Worm (Caenorhabditis elegans): ENCODE data around the gene exos-1.
A peak's percentile ranks its signal among the peaks of the same experiment; 100 is the strongest.

The exos-1 gene

DNA sequence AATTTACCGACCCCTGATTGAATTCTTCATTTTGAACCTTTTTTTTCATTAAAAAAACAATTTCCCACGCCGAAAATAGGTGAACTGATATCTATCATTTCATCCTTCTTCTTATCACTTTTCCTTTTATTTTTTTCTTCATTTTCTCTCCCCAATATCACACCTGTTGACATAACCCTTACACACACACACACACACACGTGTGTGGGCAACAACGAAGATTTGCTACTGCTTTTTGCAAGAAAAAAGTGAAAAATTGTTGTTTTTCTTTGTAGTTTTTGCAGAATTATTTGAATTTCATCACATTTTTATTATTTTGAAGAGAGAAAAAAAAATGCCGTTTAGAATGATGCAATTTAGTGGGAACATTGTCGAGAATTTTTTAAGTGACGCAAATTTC lies 31.8 kb downstream of the exos-1 start:
- TF ChIP-seq nhr-12 (tag; optimal IDR thresholded peaks at IDR 0.05) = no peak
- no peak for TF ChIP-seq lir-3 (tag; optimal IDR thresholded peaks at IDR 0.05; ENCODE audit: poor library complexity)
- no peak for TF ChIP-seq ceh-90 (tag; optimal IDR thresholded peaks at IDR 0.05)
- TF ChIP-seq efl-1 (optimal IDR thresholded peaks at IDR 0.05) = no peak
- TF ChIP-seq efl-1 (GFP tag; optimal IDR thresholded peaks at IDR 0.05 in 1 of 2) = peak in 1 of 2 experiments; percentile 86
- TF ChIP-seq dpl-1 (GFP tag; optimal IDR thresholded peaks at IDR 0.05) = no peak
- no peak for TF ChIP-seq alr-1 (tag; optimal IDR thresholded peaks at IDR 0.05; ENCODE audit: borderline replicate concordance)
- TF ChIP-seq grh-1 (GFP tag; IDR thresholded peaks at IDR 0.05) = no peak
- TF ChIP-seq irx-1 (tag; optimal IDR thresholded peaks at IDR 0.05) = no peak
- no peak for TF ChIP-seq sup-37 (GFP tag; optimal IDR thresholded peaks at IDR 0.05)
- no peak for TF ChIP-seq isw-1 (GFP tag; IDR thresholded peaks at IDR 0.05)
- TF ChIP-seq nhr-47 (tag; optimal IDR thresholded peaks at IDR 0.05) = no peak
- no peak for TF ChIP-seq C04F5.9 (tag; optimal IDR thresholded peaks at IDR 0.05)
- TF ChIP-seq vab-15 (tag; optimal IDR thresholded peaks at IDR 0.05) = no peak
- TF ChIP-seq lin-35 (GFP tag; optimal IDR thresholded peaks at IDR 0.05) = peak in 1 of 2 experiments; percentile 20
- TF ChIP-seq hpl-2 (GFP tag; optimal IDR thresholded peaks at IDR 0.05) = no peak
- TF ChIP-seq fkh-4 (tag; optimal IDR thresholded peaks at IDR 0.05; ENCODE audit: borderline replicate concordance) = no peak
- no peak for TF ChIP-seq egl-13 (tag; optimal IDR thresholded peaks at IDR 0.05)
- no peak for TF ChIP-seq hlh-4 (tag; optimal IDR thresholded peaks at IDR 0.05)
- no peak for TF ChIP-seq ceh-82 (tag; optimal IDR thresholded peaks at IDR 0.05)
- no peak for TF ChIP-seq nhr-90 (tag; optimal IDR thresholded peaks at IDR 0.05; ENCODE audit: poor library complexity)
- TF ChIP-seq snu-23 (GFP tag; optimal IDR thresholded peaks at IDR 0.05) = no peak
- no peak for TF ChIP-seq C16A3.4 (tag; optimal IDR thresholded peaks at IDR 0.05)
- TF ChIP-seq elt-3 (tag; optimal IDR thresholded peaks at IDR 0.05) = no peak
- TF ChIP-seq ceh-88 (GFP tag; IDR thresholded peaks at IDR 0.05) = no peak
- TF ChIP-seq swsn-7 (tag; optimal IDR thresholded peaks at IDR 0.05) = no peak
- TF ChIP-seq lsy-2 (tag; optimal IDR thresholded peaks at IDR 0.05) = no peak
- no peak for TF ChIP-seq ceh-8 (GFP tag; optimal IDR thresholded peaks at IDR 0.05)
- TF ChIP-seq lin-14 (GFP tag; optimal IDR thresholded peaks at IDR 0.05) = peak; percentile 41
- no peak for TF ChIP-seq ceh-63 (GFP tag; optimal IDR thresholded peaks at IDR 0.05)
- no peak for TF ChIP-seq tlp-1 (tag; optimal IDR thresholded peaks at IDR 0.05)
- no peak for TF ChIP-seq jun-1 (tag; optimal IDR thresholded peaks at IDR 0.05)
- no peak for TF ChIP-seq unc-130 (tag; optimal IDR thresholded peaks at IDR 0.05)
- no peak for TF ChIP-seq lin-39 (tag; optimal IDR thresholded peaks at IDR 0.05)
- no peak for TF ChIP-seq nhr-77 (tag; optimal IDR thresholded peaks at IDR 0.05)
- TF ChIP-seq mdl-1 (tag; optimal IDR thresholded peaks at IDR 0.05) = peak in 1 of 2 experiments; percentile 48
- TF ChIP-seq nhr-28 (tag; optimal IDR thresholded peaks at IDR 0.05) = no peak
- TF ChIP-seq ztf-11 (tag; optimal IDR thresholded peaks at IDR 0.05) = no peak
- TF ChIP-seq blmp-1 (tag; optimal IDR thresholded peaks at IDR 0.05) = peak; percentile 88

DNA sequence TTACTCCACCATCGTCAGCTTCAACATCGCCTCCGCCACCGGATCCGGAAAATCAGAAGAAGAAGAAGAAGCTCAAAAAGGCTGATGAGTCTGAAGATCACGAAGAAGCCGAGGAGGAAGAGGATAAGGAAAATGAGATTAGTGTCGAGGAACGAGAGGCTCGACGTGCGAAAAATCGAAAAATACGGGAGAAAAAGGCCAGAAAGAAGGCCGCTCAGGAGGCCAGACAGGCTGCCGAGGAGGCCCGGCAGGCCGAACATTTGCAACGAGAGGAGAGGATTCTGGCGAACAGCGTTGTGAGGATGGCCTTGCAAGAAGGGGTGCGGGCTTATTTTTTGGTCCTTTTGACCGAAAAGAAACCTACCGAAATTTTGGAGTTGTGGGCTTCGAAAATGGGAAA lies 36.4 kb downstream of the exos-1 start:
- TF ChIP-seq efl-1 (optimal IDR thresholded peaks at IDR 0.05) (no peak), efl-1 (GFP tag; optimal IDR thresholded peaks at IDR 0.05 in 1 of 2) (no peak), blmp-1 (tag; optimal IDR thresholded peaks at IDR 0.05) (no peak), hpl-2 (GFP tag; optimal IDR thresholded peaks at IDR 0.05) (no peak), tbx-2 (tag; optimal IDR thresholded peaks at IDR 0.05) (no peak), nhr-11 (tag; optimal IDR thresholded peaks at IDR 0.05) (no peak), nhr-237 (tag; optimal IDR thresholded peaks at IDR 0.05) (no peak), ces-1 (GFP tag; optimal IDR thresholded peaks at IDR 0.05) (no peak), snu-23 (GFP tag; optimal IDR thresholded peaks at IDR 0.05) (no peak), xbp-1 (tag; optimal IDR thresholded peaks at IDR 0.05) (no peak), ets-5 (GFP tag; IDR thresholded peaks at IDR 0.05) (no peak), unc-30 (tag; optimal IDR thresholded peaks at IDR 0.05) (no peak), unc-98 (GFP tag; IDR thresholded peaks at IDR 0.05) (no peak), nhr-19 (GFP tag; conservative IDR thresholded peaks at IDR 0.05) (no peak), lin-13 (GFP tag; optimal IDR thresholded peaks at IDR 0.05) (no peak)

All from whole organism, L1 larva.